Fruit fly (Drosophila melanogaster): ENCODE results near the gene BORCS6.

DNA sequence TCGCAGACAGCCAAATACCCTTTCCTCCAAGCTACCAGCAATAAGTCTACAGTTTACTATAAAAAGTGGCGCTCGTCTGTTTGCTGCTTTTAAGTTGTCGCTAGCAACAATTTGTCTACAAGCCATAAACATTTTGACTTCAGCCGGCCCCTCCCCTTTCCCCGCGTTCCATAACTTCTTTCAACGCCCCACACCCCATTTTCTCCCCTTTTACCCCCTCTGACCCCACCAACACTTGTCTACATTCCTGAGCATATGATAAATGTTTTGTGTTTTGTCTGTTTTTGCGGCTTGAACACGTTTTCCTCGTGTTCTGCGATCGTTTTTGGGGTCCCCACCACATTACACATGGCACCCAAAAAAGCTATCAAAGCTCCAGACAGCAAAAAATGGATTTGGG is 27.0 kb upstream of the BORCS6 start:
- no peak for TF ChIP-seq Met (GFP tag; optimal IDR thresholded peaks at IDR 0.05)
- TF ChIP-seq esn (GFP tag; optimal IDR thresholded peaks at IDR 0.05): no peak
- TF ChIP-seq CG8319 (GFP tag; optimal IDR thresholded peaks at IDR 0.05): no peak
- no peak for TF ChIP-seq Ets96B (tag; optimal IDR thresholded peaks at IDR 0.05)
- no peak for TF ChIP-seq CG6792 (GFP tag; optimal IDR thresholded peaks at IDR 0.05)
- TF ChIP-seq Blimp-1 (GFP tag; optimal IDR thresholded peaks at IDR 0.05): no peak
- no peak for TF ChIP-seq Lpt (GFP tag; optimal IDR thresholded peaks at IDR 0.05)
- TF ChIP-seq ss (GFP tag; optimal IDR thresholded peaks at IDR 0.05): no peak
- no peak for TF ChIP-seq dac (GFP tag; optimal IDR thresholded peaks at IDR 0.05)
